Worm (Caenorhabditis elegans) whole organism, L4 larva: Measurements from ENCODE around the gene C44B9.2.
A peak's percentile ranks its signal among the peaks of the same experiment; 100 is the strongest.

ENCODE experiments used
- F49E8.2 ChIP-seq: sonication (generic microtip); optimal IDR thresholded peaks from 2 replicates; lab custom pipeline; 2016; ENCODE audit warnings: missing compliant biosample characterization, mild to moderate bottlenecking, missing genetic modification characterization, borderline replicate concordance
- aly-2 ChIP-seq: sonication (generic microtip); optimal IDR thresholded peaks from 2 replicates; lab custom pipeline; 2018; ENCODE audit warnings: missing biosample characterization, missing genetic modification characterization
- daf-16 ChIP-seq, 3 experiments: sonication (generic microtip); optimal IDR thresholded peaks; 2 replicates each; lab custom pipeline; 2016 to 2017; ENCODE audit warnings: missing genetic modification characterization in 3 of 3, missing genetic modification reagents in 3 of 3, mild to moderate bottlenecking in 2 of 3, missing compliant biosample characterization in 2 of 3, missing biosample characterization in 1 of 3, moderate library complexity in 1 of 3
- fkh-10 ChIP-seq: fragments of 150-350 bp; optimal IDR thresholded peaks from 2 replicates; lab custom pipeline; 2014; ENCODE audit warnings: missing biosample characterization, missing genetic modification reagents, missing genetic modification characterization
- lin-38 ChIP-seq: fragments of 200-800 bp; sonication (Bioruptor generic); IDR thresholded peaks from 2 replicates; pipeline ENCODE4 v1.3.6; 2022; ENCODE audit warnings: missing genetic modification reagents, missing genetic modification characterization, missing compliant biosample characterization
- lsy-2 ChIP-seq, 2 experiments: fragments of 150-350 bp in 1 of 2; sonication (generic microtip) in 1 of 2; optimal IDR thresholded peaks; 2 replicates each; lab custom pipeline; 2014 to 2017; ENCODE audit warnings: missing biosample characterization in 2 of 2, missing genetic modification characterization in 2 of 2
- madf-5 ChIP-seq, 2 experiments: fragments of 200-800 bp; sonication (Bioruptor generic); IDR thresholded peaks; 2 replicates each; pipeline ENCODE4 v1.3.6; 2022; ENCODE audit warnings: missing compliant biosample characterization in 2 of 2, missing genetic modification characterization in 2 of 2
- nhr-6 ChIP-seq: fragments of 150-350 bp; optimal IDR thresholded peaks from 2 replicates; lab custom pipeline; 2014; ENCODE audit warnings: missing biosample characterization, missing genetic modification characterization
- unc-62 ChIP-seq, 3 experiments: fragments of 150-350 bp in 1 of 3; sonication (generic microtip); optimal IDR thresholded peaks in 2 of 3; peaks in 1 of 3; 1 replicate in 1 of 3; 2 replicates in 2 of 3; lab custom pipeline; 2014 to 2017; ENCODE audit warnings: missing biosample characterization in 3 of 3, missing genetic modification characterization in 3 of 3, missing genetic modification reagents in 3 of 3, missing genotype in 1 of 3
- zfp-3 ChIP-seq: fragments of 200-800 bp; sonication (Bioruptor generic); conservative IDR thresholded peaks from 2 replicates; pipeline ENCODE4 v1.3.6; 2022; ENCODE audit warnings: missing genetic modification reagents, missing genetic modification characterization, missing compliant biosample characterization

DNA sequence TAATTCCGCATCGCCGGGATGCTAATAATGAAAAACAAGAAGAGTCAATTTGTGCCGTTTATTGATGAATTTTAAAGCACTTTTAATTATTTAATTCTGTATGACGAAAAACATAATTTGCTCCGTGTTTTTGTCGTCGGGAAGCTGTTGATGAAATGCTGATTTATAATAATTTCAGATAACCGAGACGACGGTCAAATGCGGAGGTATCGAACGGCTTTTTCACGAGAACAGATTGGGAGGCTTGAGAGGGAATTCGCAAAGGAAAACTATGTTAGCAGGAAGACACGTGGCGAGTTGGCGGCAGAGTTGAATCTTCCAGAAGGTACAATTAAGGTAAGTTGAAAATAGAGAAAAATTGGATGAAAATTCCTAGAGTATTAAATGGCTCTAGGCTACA lies 48.3 kb downstream of the C44B9.2 start:
- no peak for TF ChIP-seq daf-16 (GFP tag; optimal IDR thresholded peaks at IDR 0.05; lab: Kevin White, UChicago)
- no peak for TF ChIP-seq daf-16 (tag; optimal IDR thresholded peaks at IDR 0.05; lab: Kevin White, UChicago)
- TF ChIP-seq nhr-6 = no peak
- no peak for TF ChIP-seq lsy-2 (tag; optimal IDR thresholded peaks at IDR 0.05; lab: Kevin White, UChicago)
- TF ChIP-seq fkh-10 (GFP tag; lab: Kevin White, UChicago) = no peak
- TF ChIP-seq unc-62 (GFP tag; optimal IDR thresholded peaks at IDR 0.05 in 1 of 2; lab: Kevin White, UChicago) = peak in 1 of 2 experiments; percentile 96
- no peak for TF ChIP-seq unc-62 (tag; optimal IDR thresholded peaks at IDR 0.05; lab: Kevin White, UChicago)
- TF ChIP-seq madf-5 (GFP tag; IDR thresholded peaks at IDR 0.05; lab: Robert Waterston, UW) = no peak
- no peak for TF ChIP-seq aly-2 (tag; lab: Kevin White, UChicago)
- no peak for TF ChIP-seq zfp-3 (GFP tag; lab: Robert Waterston, UW)
- no peak for TF ChIP-seq lin-38 (GFP tag; lab: Robert Waterston, UW)
- no peak for TF ChIP-seq F49E8.2 (tag; lab: Kevin White, UChicago)
